Fruit fly (Drosophila melanogaster): ENCODE results near the gene AdipoR.

The AdipoR gene

DNA sequence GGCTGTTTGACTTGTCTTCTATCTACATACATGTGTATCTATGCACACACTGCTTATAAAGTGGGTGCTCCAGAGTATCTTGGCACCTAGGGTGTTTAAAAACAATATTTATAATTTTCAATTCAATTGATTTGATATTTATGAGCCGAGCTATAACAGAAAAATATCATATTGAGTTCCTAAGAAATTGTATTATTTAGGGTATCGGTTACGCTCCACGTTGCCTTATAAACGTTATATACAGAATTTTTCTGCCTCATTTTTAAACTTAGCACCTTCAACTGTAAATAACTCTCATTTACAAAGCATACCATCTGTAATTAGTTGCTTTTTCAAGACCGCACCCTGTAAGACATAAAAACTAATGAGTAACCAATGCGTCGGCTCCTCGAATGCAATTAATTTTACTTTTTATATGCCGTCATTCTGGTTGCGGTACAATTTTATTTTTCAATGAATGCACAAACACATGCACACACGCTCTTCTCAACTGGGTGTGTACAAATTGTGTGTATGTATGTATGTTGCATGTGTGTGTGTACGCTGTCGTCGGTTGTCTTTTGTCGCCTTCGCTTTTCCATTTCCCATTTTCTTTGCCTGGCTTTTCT, 43.1 kb upstream of the AdipoR start (continued):
- no peak for TF ChIP-seq Deaf1 (tag; optimal IDR thresholded peaks at IDR 0.05)
- TF ChIP-seq kah (GFP tag; optimal IDR thresholded peaks at IDR 0.05), result no peak
- no peak for TF ChIP-seq Bteb2 (GFP tag; optimal IDR thresholded peaks at IDR 0.05)
- TF ChIP-seq Aef1 (GFP tag; IDR thresholded peaks at IDR 0.05), result no peak
- TF ChIP-seq CG7372 (GFP tag; IDR thresholded peaks at IDR 0.05), result no peak
- peak; percentile 49 for TF ChIP-seq CG4707 (GFP tag; optimal IDR thresholded peaks at IDR 0.05)
- TF ChIP-seq CG6175 (GFP tag; IDR thresholded peaks at IDR 0.05), result no peak
- TF ChIP-seq tio (GFP tag; optimal IDR thresholded peaks at IDR 0.05), result peak; percentile 72
- TF ChIP-seq CG6654 (GFP tag; optimal IDR thresholded peaks at IDR 0.05), result peak; percentile 36
- no peak for TF ChIP-seq CG16813 (GFP tag; IDR thresholded peaks at IDR 0.05; ENCODE audit: partially characterized antibody)
- peak; percentile 12 for TF ChIP-seq CG4328 (GFP tag; optimal IDR thresholded peaks at IDR 0.05)
- TF ChIP-seq CG12299 (tag; optimal IDR thresholded peaks at IDR 0.05), result no peak
- peak; percentile 86 for TF ChIP-seq CG10979 (tag; optimal IDR thresholded peaks at IDR 0.05)
- peak; percentile 14 for TF ChIP-seq CG10431 (GFP tag; optimal IDR thresholded peaks at IDR 0.05)
- TF ChIP-seq run (tag; optimal IDR thresholded peaks at IDR 0.05), result no peak
- no peak for TF ChIP-seq CG2889 (GFP tag; IDR thresholded peaks at IDR 0.05)
- TF ChIP-seq CG14965 (GFP tag; optimal IDR thresholded peaks at IDR 0.05; ENCODE audit: borderline replicate concordance), result no peak
- TF ChIP-seq CG9609 (GFP tag; optimal IDR thresholded peaks at IDR 0.05), result peak; percentile 1
- no peak for TF ChIP-seq CG3163 (GFP tag; optimal IDR thresholded peaks at IDR 0.05)
- no peak for TF ChIP-seq sd (tag; optimal IDR thresholded peaks at IDR 0.05)
- peak; percentile 21; the same call in 1 of the 2 replicates for TF ChIP-seq slbo (GFP tag; IDR thresholded peaks at IDR 0.05)
- TF ChIP-seq trem (tag; optimal IDR thresholded peaks at IDR 0.05), result peak; percentile 52
- TF ChIP-seq CG18599 (GFP tag; optimal IDR thresholded peaks at IDR 0.05), result peak; percentile 22
- peak; percentile 81 for TF ChIP-seq Sox100B (GFP tag; optimal IDR thresholded peaks at IDR 0.05)
- peak; percentile 71 for TF ChIP-seq az2 (GFP tag; optimal IDR thresholded peaks at IDR 0.05)
- no peak for TF ChIP-seq vnd (GFP tag; IDR thresholded peaks at IDR 0.05; ENCODE audit: partially characterized antibody)
- no peak for TF ChIP-seq NK7.1 (GFP tag; optimal IDR thresholded peaks at IDR 0.05)
- TF ChIP-seq CG17912 (GFP tag; optimal IDR thresholded peaks at IDR 0.05), result no peak
- no peak for TF ChIP-seq lbe (GFP tag; optimal IDR thresholded peaks at IDR 0.05)
- TF ChIP-seq CG12236 (GFP tag; optimal IDR thresholded peaks at IDR 0.05), result no peak
- no peak for TF ChIP-seq CHES-1-like (GFP tag; optimal IDR thresholded peaks at IDR 0.05)
- TF ChIP-seq CG16815 (GFP tag; optimal IDR thresholded peaks at IDR 0.05), result peak; percentile 62
- no peak for TF ChIP-seq prd (optimal IDR thresholded peaks at IDR 0.05)
- TF ChIP-seq prd (GFP tag; IDR thresholded peaks at IDR 0.05), result peak; percentile 31; the same call in 1 of the 3 replicates
- TF ChIP-seq luna (GFP tag; optimal IDR thresholded peaks at IDR 0.05), result no peak
- TF ChIP-seq E2f2 (GFP tag; IDR thresholded peaks at IDR 0.05), result peak; percentile 34; the same call in 1 of the 2 replicates
- no peak for TF ChIP-seq CG6791 (GFP tag; IDR thresholded peaks at IDR 0.05; ENCODE audit: partially characterized antibody)
- TF ChIP-seq Sin3A (optimal IDR thresholded peaks at IDR 0.05), result no peak
- peak; percentile 3 for TF ChIP-seq BtbVII (GFP tag; optimal IDR thresholded peaks at IDR 0.05)
- TF ChIP-seq schlank (tag; optimal IDR thresholded peaks at IDR 0.05), result no peak
- no peak for TF ChIP-seq sim (GFP tag; IDR thresholded peaks at IDR 0.05)
- TF ChIP-seq Poxn (GFP tag; IDR thresholded peaks at IDR 0.05), result no peak
- TF ChIP-seq Mad (GFP tag; optimal IDR thresholded peaks at IDR 0.05), result peak; percentile 28
- peak; percentile 30; the same call in 1 of the 2 replicates for TF ChIP-seq lmd (GFP tag; IDR thresholded peaks at IDR 0.05)
- TF ChIP-seq CG17359 (tag; optimal IDR thresholded peaks at IDR 0.05), result peak; percentile 47
- peak; percentile 51 for TF ChIP-seq Six4 (GFP tag; optimal IDR thresholded peaks at IDR 0.05)
- TF ChIP-seq ash1 (GFP tag; optimal IDR thresholded peaks at IDR 0.05), result no peak
- TF ChIP-seq oc (tag; optimal IDR thresholded peaks at IDR 0.05), result peak; percentile 51
- peak; percentile 22; the same call in 1 of the 2 replicates for TF ChIP-seq HLH3B (GFP tag; IDR thresholded peaks at IDR 0.05)
- TF ChIP-seq bigmax (GFP tag; optimal IDR thresholded peaks at IDR 0.05), result no peak
- TF ChIP-seq Rx (GFP tag; IDR thresholded peaks at IDR 0.05), result no peak
